Worm (Caenorhabditis elegans) whole organism, L4 larva: ENCODE results near the gene F16G10.2.

Source experiments
- ama-1 ChIP-seq: fragments of 150-350 bp; optimal IDR thresholded peaks from 2 replicates; lab custom pipeline; 2014; ENCODE audit warnings: inconsistent platforms, mixed read lengths
- fkh-10 ChIP-seq: fragments of 150-350 bp; optimal IDR thresholded peaks from 2 replicates; lab custom pipeline; 2014; ENCODE audit warnings: missing biosample characterization, missing genetic modification reagents, missing genetic modification characterization
- lir-3 ChIP-seq: sonication (generic microtip); optimal IDR thresholded peaks from 2 replicates; lab custom pipeline; 2016; ENCODE audit warnings: mild to moderate bottlenecking, missing genetic modification characterization, missing compliant biosample characterization
- mdt-29 ChIP-seq: fragments of 200-800 bp; sonication (Bioruptor generic); IDR thresholded peaks from 2 replicates; pipeline ENCODE4 v1.3.6; 2022; ENCODE audit warnings: missing genetic modification reagents, missing genetic modification characterization, missing compliant biosample characterization
- nhr-102 ChIP-seq: sonication (generic microtip); optimal IDR thresholded peaks from 2 replicates; lab custom pipeline; 2016; ENCODE audit warnings: mild to moderate bottlenecking, missing genetic modification characterization, moderate library complexity, missing compliant biosample characterization
- nhr-11 ChIP-seq: fragments of 150-350 bp; optimal IDR thresholded peaks from 2 replicates; lab custom pipeline; 2014; ENCODE audit warnings: missing biosample characterization, missing genetic modification characterization
- nhr-28 ChIP-seq: fragments of 150-350 bp; optimal IDR thresholded peaks from 2 replicates; lab custom pipeline; 2014; ENCODE audit warnings: missing biosample characterization, missing genetic modification characterization
- snpc-1.2 ChIP-seq: fragments of 200-800 bp; sonication (Bioruptor generic); IDR thresholded peaks from 2 replicates; pipeline ENCODE4 v1.3.6; 2022; ENCODE audit warnings: missing genetic modification reagents, missing genetic modification characterization, missing compliant biosample characterization

- TF ChIP-seq nhr-102, result no peak
- no peak for TF ChIP-seq snpc-1.2 (GFP tag; lab: Robert Waterston, UW)
- no peak for TF ChIP-seq nhr-28 (tag; lab: Kevin White, UChicago)
- no peak for TF ChIP-seq ama-1 (lab: Kevin White, UChicago)
- TF ChIP-seq nhr-11, result no peak
- TF ChIP-seq lir-3, result no peak
- no peak for TF ChIP-seq fkh-10 (GFP tag; lab: Kevin White, UChicago)
- TF ChIP-seq mdt-29, result no peak
These were observed 23.8 kb downstream of the F16G10.2 start, which contains the start of gene F16G10.14 for ce11 chrII:2398884-2399283.
